Worm (Caenorhabditis elegans) whole organism, late embryonic: ENCODE data around the gene let-268.

Source experiments
- ceh-9 ChIP-seq: sonication (generic microtip); optimal IDR thresholded peaks from 2 replicates; lab custom pipeline; 2016; ENCODE audit warnings: mild to moderate bottlenecking, missing genetic modification characterization, inconsistent platforms, missing compliant biosample characterization
- dmd-4 ChIP-seq: sonication (generic microtip); optimal IDR thresholded peaks from 2 replicates; lab custom pipeline; 2016; ENCODE audit warnings: borderline replicate concordance, missing genetic modification characterization, missing compliant biosample characterization
- elt-2 ChIP-seq: sonication (generic microtip); optimal IDR thresholded peaks from 2 replicates; lab custom pipeline; 2016; ENCODE audit warnings: missing genetic modification reagents, missing genetic modification characterization, missing compliant biosample characterization
- eyg-1 ChIP-seq: sonication (generic microtip); optimal IDR thresholded peaks from 2 replicates; lab custom pipeline; 2016; ENCODE audit warnings: missing genotype, missing genetic modification characterization, missing compliant biosample characterization
- gmeb-2 ChIP-seq: sonication (generic microtip); optimal IDR thresholded peaks from 2 replicates; lab custom pipeline; 2016; ENCODE audit warnings: missing genetic modification characterization, inconsistent platforms, missing compliant biosample characterization
- nhr-11 ChIP-seq: fragments of 150-350 bp; optimal IDR thresholded peaks from 2 replicates; lab custom pipeline; 2014; ENCODE audit warnings: missing biosample characterization, missing genetic modification characterization
- pha-2 ChIP-seq: sonication (generic microtip); optimal IDR thresholded peaks from 2 replicates; lab custom pipeline; 2017; ENCODE audit warnings: mild to moderate bottlenecking, missing genetic modification characterization, missing compliant biosample characterization
- pha-4 ChIP-seq: fragments of 150-350 bp; optimal IDR thresholded peaks from 2 replicates; lab custom pipeline; 2018; ENCODE audit warnings: missing biosample characterization, missing genetic modification reagents, missing genetic modification characterization
- sdc-2 ChIP-seq: sonication (generic microtip); optimal IDR thresholded peaks from 2 replicates; lab custom pipeline; 2016; ENCODE audit warnings: missing genotype, missing genetic modification characterization, missing compliant biosample characterization
- unc-86 ChIP-seq: sonication (generic microtip); optimal IDR thresholded peaks from 2 replicates; lab custom pipeline; 2016; ENCODE audit warnings: missing genetic modification characterization, missing compliant biosample characterization

ce11 chrII:10017528-10017927, 22.3 kb downstream of the let-268 start:
- no peak for TF ChIP-seq dmd-4 (tag; lab: Kevin White, UChicago)
- no peak for TF ChIP-seq unc-86 (tag; lab: Kevin White, UChicago)
- TF ChIP-seq ceh-9 (tag; lab: Kevin White, UChicago), result no peak
- no peak for TF ChIP-seq gmeb-2 (tag; lab: Kevin White, UChicago)
- TF ChIP-seq elt-2 (tag; lab: Kevin White, UChicago), result no peak
- TF ChIP-seq sdc-2 (tag; lab: Kevin White, UChicago), result no peak
- TF ChIP-seq eyg-1, result no peak
- TF ChIP-seq nhr-11 (tag; lab: Kevin White, UChicago), result no peak
- no peak for TF ChIP-seq pha-4 (tag; lab: Kevin White, UChicago)
- TF ChIP-seq pha-2 (tag; lab: Kevin White, UChicago), result no peak
